Worm (Caenorhabditis elegans) whole organism, L4/young adult: ENCODE results near the gene R07E4.5.

ENCODE experiments used
- dao-5 ChIP-seq: sonication (generic microtip); optimal IDR thresholded peaks from 2 replicates; lab custom pipeline; 2016; ENCODE audit warnings: missing genotype, missing genetic modification characterization, moderate library complexity, missing compliant biosample characterization
- him-1 ChIP-seq: sonication (generic microtip); optimal IDR thresholded peaks from 2 replicates; lab custom pipeline; 2016; ENCODE audit warnings: missing genotype, missing genetic modification reagents, missing genetic modification characterization, missing compliant biosample characterization

ce11 chrX:5917284-5917683 lies 35.7 kb downstream of the R07E4.5 start, which contains the start of gene Y23B4A.1:
- TF ChIP-seq him-1 (tag; lab: Kevin White, UChicago), result no peak
- no peak for TF ChIP-seq dao-5 (tag; lab: Kevin White, UChicago)
